Worm (Caenorhabditis elegans) whole organism, L4 larva: ENCODE data around the gene T28F3.11.
A peak's percentile ranks its signal among the peaks of the same experiment; 100 is the strongest.

ENCODE experiments used
- D1046.2 ChIP-seq: fragments of 200-800 bp; sonication (Bioruptor generic); IDR thresholded peaks from 2 replicates; pipeline ENCODE4 v1.3.6; 2022; ENCODE audit warnings: missing genetic modification characterization, missing compliant biosample characterization
- F49E8.2 ChIP-seq: sonication (generic microtip); optimal IDR thresholded peaks from 2 replicates; lab custom pipeline; 2016; ENCODE audit warnings: missing compliant biosample characterization, mild to moderate bottlenecking, missing genetic modification characterization, borderline replicate concordance
- T26A8.4 ChIP-seq: fragments of 200-800 bp; sonication (Bioruptor generic); IDR thresholded peaks from 2 replicates; pipeline ENCODE4 v1.3.6; 2022; ENCODE audit warnings: missing genetic modification characterization, missing compliant biosample characterization
- Y48G9A.11 ChIP-seq: fragments of 200-800 bp; sonication (Bioruptor generic); IDR thresholded peaks from 2 replicates; pipeline ENCODE4 v1.3.6; 2022; ENCODE audit warnings: missing genetic modification reagents, missing genetic modification characterization, missing compliant biosample characterization
- Y5F2A.4 ChIP-seq: fragments of 200-800 bp; sonication (Bioruptor generic); optimal IDR thresholded peaks from 2 replicates; lab custom pipeline; 2018; ENCODE audit warnings: mild to moderate bottlenecking, missing genetic modification characterization, missing compliant biosample characterization
- ZK337.2 ChIP-seq: fragments of 200-800 bp; sonication (Bioruptor generic); IDR thresholded peaks from 2 replicates; pipeline ENCODE4 v1.3.6; 2022; ENCODE audit warnings: missing genetic modification reagents, missing genetic modification characterization, missing compliant biosample characterization
- aha-1 ChIP-seq: fragments of 150-350 bp; peaks from one replicate; lab custom pipeline; 2014; ENCODE audit warnings: missing biosample characterization, missing genetic modification characterization
- aly-2 ChIP-seq: sonication (generic microtip); optimal IDR thresholded peaks from 2 replicates; lab custom pipeline; 2018; ENCODE audit warnings: missing biosample characterization, missing genetic modification characterization
- ceh-32 ChIP-seq: sonication (generic microtip); optimal IDR thresholded peaks from 2 replicates; lab custom pipeline; 2016; ENCODE audit warnings: mild to moderate bottlenecking, missing genetic modification characterization, missing compliant biosample characterization; ENCODE audit not compliant: poor library complexity
- cey-2 ChIP-seq: sonication (generic microtip); optimal IDR thresholded peaks from 3 replicates; lab custom pipeline; 2017; ENCODE audit warnings: missing genetic modification characterization, mild to moderate bottlenecking, missing compliant biosample characterization, antibody characterized with exemption, borderline replicate concordance; ENCODE audit not compliant: insufficient read depth
- ctbp-1 ChIP-seq: fragments of 200-800 bp; sonication (Bioruptor generic); IDR thresholded peaks from 2 replicates; pipeline ENCODE4 v1.3.6; 2022; ENCODE audit warnings: missing genetic modification reagents, missing genetic modification characterization, missing compliant biosample characterization
- daf-12 ChIP-seq: fragments of 150-350 bp; optimal IDR thresholded peaks from 2 replicates; lab custom pipeline; 2014; ENCODE audit warnings: missing biosample characterization, missing genetic modification reagents, missing genetic modification characterization
- daf-16 ChIP-seq, 3 experiments: sonication (generic microtip); optimal IDR thresholded peaks; 2 replicates each; lab custom pipeline; 2016 to 2017; ENCODE audit warnings: missing genetic modification characterization in 3 of 3, missing genetic modification reagents in 3 of 3, mild to moderate bottlenecking in 2 of 3, missing compliant biosample characterization in 2 of 3, missing biosample characterization in 1 of 3, moderate library complexity in 1 of 3
- dmd-8 ChIP-seq: fragments of 200-800 bp; sonication (Bioruptor generic); IDR thresholded peaks from 2 replicates; pipeline ENCODE4 v1.3.6; 2022; ENCODE audit warnings: missing genetic modification characterization, missing compliant biosample characterization
- dmd-9 ChIP-seq: fragments of 200-800 bp; sonication (Bioruptor generic); IDR thresholded peaks from 2 replicates; pipeline ENCODE4 v1.3.6; 2022; ENCODE audit warnings: missing genetic modification reagents, missing genetic modification characterization, missing compliant biosample characterization
- gei-8 ChIP-seq: fragments of 200-800 bp; sonication (Bioruptor generic); optimal IDR thresholded peaks from 2 replicates; lab custom pipeline; 2018; ENCODE audit warnings: mild to moderate bottlenecking, missing genetic modification characterization, missing compliant biosample characterization
- hlh-11 ChIP-seq: fragments of 200-800 bp; sonication (Bioruptor generic); optimal IDR thresholded peaks from 2 replicates; lab custom pipeline; 2018; ENCODE audit warnings: mild to moderate bottlenecking, missing genetic modification characterization, missing compliant biosample characterization
- hmg-1.1 ChIP-seq: fragments of 200-800 bp; sonication (Bioruptor generic); IDR thresholded peaks from 2 replicates; pipeline ENCODE4 v1.3.6; 2022; ENCODE audit warnings: missing genetic modification reagents, missing genetic modification characterization, missing compliant biosample characterization
- lim-7 ChIP-seq: fragments of 200-800 bp; sonication (Bioruptor generic); IDR thresholded peaks from 2 replicates; pipeline ENCODE4 v1.3.6; 2022; ENCODE audit warnings: missing genetic modification characterization, missing compliant biosample characterization
- lin-1 ChIP-seq: fragments of 200-800 bp; sonication (Bioruptor generic); IDR thresholded peaks from 2 replicates; pipeline ENCODE4 v1.3.6; 2022; ENCODE audit warnings: missing genetic modification reagents, missing genetic modification characterization, missing compliant biosample characterization
- lin-15B ChIP-seq: fragments of 150-350 bp; sonication (generic microtip); optimal IDR thresholded peaks from 3 replicates; lab custom pipeline; 2014; ENCODE audit warnings: missing biosample characterization, missing genetic modification characterization
- lin-39 ChIP-seq: fragments of 150-350 bp; optimal IDR thresholded peaks from 2 replicates; lab custom pipeline; 2014; ENCODE audit warnings: missing biosample characterization, missing genetic modification reagents, missing genetic modification characterization
- lir-3 ChIP-seq: sonication (generic microtip); optimal IDR thresholded peaks from 2 replicates; lab custom pipeline; 2016; ENCODE audit warnings: mild to moderate bottlenecking, missing genetic modification characterization, missing compliant biosample characterization
- lsy-2 ChIP-seq, 2 experiments: fragments of 150-350 bp in 1 of 2; sonication (generic microtip) in 1 of 2; optimal IDR thresholded peaks; 2 replicates each; lab custom pipeline; 2014 to 2017; ENCODE audit warnings: missing biosample characterization in 2 of 2, missing genetic modification characterization in 2 of 2
- mxl-2 ChIP-seq: fragments of 200-800 bp; sonication (Bioruptor generic); conservative IDR thresholded peaks from 2 replicates; pipeline ENCODE4 v1.3.6; 2022; ENCODE audit warnings: missing genetic modification reagents, missing genetic modification characterization, missing compliant biosample characterization
- mxl-3 ChIP-seq: fragments of 200-800 bp; sonication (Bioruptor generic); optimal IDR thresholded peaks from 2 replicates; lab custom pipeline; 2018; ENCODE audit warnings: mild to moderate bottlenecking, missing genetic modification characterization, missing compliant biosample characterization
- nhr-237 ChIP-seq: sonication (generic microtip); optimal IDR thresholded peaks from 2 replicates; lab custom pipeline; 2017; ENCODE audit warnings: missing biosample characterization, missing genetic modification characterization
- nhr-28 ChIP-seq: fragments of 150-350 bp; optimal IDR thresholded peaks from 2 replicates; lab custom pipeline; 2014; ENCODE audit warnings: missing biosample characterization, missing genetic modification characterization
- nhr-41 ChIP-seq: fragments of 200-800 bp; sonication (Bioruptor generic); IDR thresholded peaks from 2 replicates; pipeline ENCODE4 v1.3.6; 2022; ENCODE audit warnings: missing genetic modification reagents, missing genetic modification characterization, missing compliant biosample characterization
- nhr-6 ChIP-seq: fragments of 150-350 bp; optimal IDR thresholded peaks from 2 replicates; lab custom pipeline; 2014; ENCODE audit warnings: missing biosample characterization, missing genetic modification characterization
- pha-4 ChIP-seq, 2 experiments: fragments of 150-350 bp in 1 of 2; fragments of 200-800 bp in 1 of 2; sonication (Bioruptor generic) in 1 of 2; IDR thresholded peaks in 1 of 2; optimal IDR thresholded peaks in 1 of 2; 2 replicates each; pipeline versions ENCODE4 v1.3.6 to Lab custom; 2014 to 2022; ENCODE audit warnings: missing genetic modification characterization in 2 of 2, missing genetic modification reagents in 2 of 2, missing biosample characterization in 1 of 2, missing compliant biosample characterization in 1 of 2
- rbr-2 ChIP-seq: sonication (generic microtip); optimal IDR thresholded peaks from 2 replicates; lab custom pipeline; 2016; ENCODE audit warnings: missing genotype, missing genetic modification characterization, missing compliant biosample characterization
- set-16 ChIP-seq: fragments of 200-800 bp; sonication (Bioruptor generic); IDR thresholded peaks from 2 replicates; pipeline ENCODE4 v1.3.6; 2022; ENCODE audit warnings: missing genetic modification reagents, missing genetic modification characterization, missing compliant biosample characterization
- skn-1 ChIP-seq: fragments of 150-350 bp; optimal IDR thresholded peaks from 2 replicates; lab custom pipeline; 2014; ENCODE audit warnings: missing biosample characterization, missing genetic modification characterization
- snpc-1.2 ChIP-seq: fragments of 200-800 bp; sonication (Bioruptor generic); IDR thresholded peaks from 2 replicates; pipeline ENCODE4 v1.3.6; 2022; ENCODE audit warnings: missing genetic modification reagents, missing genetic modification characterization, missing compliant biosample characterization
- tra-1 ChIP-seq: fragments of 200-800 bp; sonication (Bioruptor generic); IDR thresholded peaks from 2 replicates; pipeline ENCODE4 v1.3.6; 2022; ENCODE audit warnings: missing genetic modification reagents, missing genetic modification characterization, missing compliant biosample characterization
- unc-39 ChIP-seq: sonication (generic microtip); optimal IDR thresholded peaks from 2 replicates; lab custom pipeline; 2017; ENCODE audit warnings: missing biosample characterization, missing genetic modification characterization
- unc-62 ChIP-seq, 3 experiments: fragments of 150-350 bp in 1 of 3; sonication (generic microtip); optimal IDR thresholded peaks in 2 of 3; peaks in 1 of 3; 1 replicate in 1 of 3; 2 replicates in 2 of 3; lab custom pipeline; 2014 to 2017; ENCODE audit warnings: missing biosample characterization in 3 of 3, missing genetic modification characterization in 3 of 3, missing genetic modification reagents in 3 of 3, missing genotype in 1 of 3
- vab-7 ChIP-seq: fragments of 200-800 bp; sonication (Bioruptor generic); IDR thresholded peaks from 2 replicates; pipeline ENCODE4 v1.3.6; 2022; ENCODE audit warnings: missing genetic modification reagents, missing genetic modification characterization, missing compliant biosample characterization
- zfp-2 ChIP-seq: sonication (generic microtip); optimal IDR thresholded peaks from 2 replicates; lab custom pipeline; 2016; ENCODE audit warnings: mild to moderate bottlenecking, missing genetic modification characterization, missing compliant biosample characterization
- ztf-11 ChIP-seq: fragments of 150-350 bp; optimal IDR thresholded peaks from 2 replicates; lab custom pipeline; 2014; ENCODE audit warnings: missing biosample characterization, missing genetic modification characterization
- ztf-7 ChIP-seq: fragments of 150-350 bp; optimal IDR thresholded peaks from 2 replicates; lab custom pipeline; 2014; ENCODE audit warnings: missing biosample characterization, missing genetic modification characterization

The T28F3.11 gene

DNA sequence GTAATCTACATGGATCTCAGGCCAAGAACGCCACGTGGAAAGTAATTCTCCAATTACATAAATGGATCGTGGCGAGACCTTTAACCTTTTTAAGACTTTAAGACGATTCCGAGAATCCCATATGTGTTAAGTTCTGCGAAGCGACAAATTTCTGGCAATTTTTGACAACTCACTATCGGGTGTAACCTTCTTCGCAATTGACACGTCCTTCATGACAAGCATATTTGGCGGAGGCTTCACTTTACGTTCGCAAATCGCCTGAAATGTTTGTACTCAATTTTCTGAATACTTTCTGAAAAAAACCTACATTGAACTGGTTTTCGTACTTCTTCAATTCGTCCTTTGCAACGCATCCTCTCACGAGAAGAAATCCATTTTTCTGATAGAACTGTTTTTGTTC is 32.7 kb downstream of the T28F3.11 start:
- no peak for TF ChIP-seq set-16 (GFP tag; lab: Robert Waterston, UW)
- peak; percentile 63 for TF ChIP-seq aha-1 (tag; lab: Kevin White, UChicago)

DNA sequence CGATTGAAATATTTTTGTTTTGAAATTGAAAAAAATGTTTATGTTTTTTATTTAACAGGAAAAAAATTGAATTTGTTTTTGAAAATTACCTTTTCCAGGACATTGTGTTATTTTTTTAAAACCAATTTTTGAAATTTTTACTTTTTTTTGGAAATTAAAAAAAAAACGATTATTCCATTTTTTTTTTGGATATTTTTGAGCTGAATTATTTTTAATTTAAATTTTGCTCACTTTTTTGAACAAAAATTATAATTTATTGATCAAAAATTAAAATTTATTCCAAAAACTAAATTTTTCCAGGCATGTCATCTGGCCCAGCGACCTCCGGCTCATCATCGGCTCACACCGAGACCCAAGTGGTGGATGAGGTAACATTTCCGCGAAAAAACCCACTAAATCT is 36.5 kb downstream of the T28F3.11 start, which contains the start of gene gtf-2E1:
Gene gtf-2E1 (plus strand): TSS at position 301 of the 400 bp plus-strand sequence.
- no peak for TF ChIP-seq ztf-7 (tag; lab: Kevin White, UChicago)
- no peak for TF ChIP-seq daf-16 (GFP tag; optimal IDR thresholded peaks at IDR 0.05; lab: Kevin White, UChicago)
- TF ChIP-seq daf-16 (tag; optimal IDR thresholded peaks at IDR 0.05; lab: Kevin White, UChicago) = no peak
- no peak for TF ChIP-seq lir-3 (tag; lab: Kevin White, UChicago)
- TF ChIP-seq hlh-11 (tag; lab: Kevin White, UChicago) = no peak
- no peak for TF ChIP-seq gei-8 (GFP tag; lab: Kevin White, UChicago)
- TF ChIP-seq vab-7 (GFP tag; lab: Robert Waterston, UW) = no peak
- TF ChIP-seq ztf-11 (tag; lab: Kevin White, UChicago) = no peak
- TF ChIP-seq lin-1 (GFP tag; lab: Robert Waterston, UW) = no peak
- no peak for TF ChIP-seq set-16 (GFP tag; lab: Robert Waterston, UW)
- TF ChIP-seq hmg-1.1 (GFP tag; lab: Robert Waterston, UW) = no peak

DNA sequence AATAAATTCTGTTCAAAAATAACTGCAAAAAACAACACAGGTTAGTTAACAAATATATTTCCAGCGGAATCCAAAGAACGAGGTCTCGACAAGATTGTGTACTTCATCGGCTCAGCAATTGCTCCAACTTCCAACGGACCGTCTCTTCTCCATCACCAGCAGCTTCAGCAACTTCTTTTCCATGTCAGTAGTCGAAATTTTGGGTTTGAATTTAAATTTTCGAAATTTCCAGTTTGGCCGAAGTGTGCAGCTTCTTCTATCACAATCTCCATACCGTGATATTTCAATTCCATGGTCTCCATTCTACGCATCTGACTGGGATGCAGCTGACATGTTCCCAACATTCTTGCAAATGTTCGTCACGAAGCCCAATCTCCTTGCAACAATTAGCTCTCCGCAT is 38.0 kb downstream of the T28F3.11 start:
- no peak for TF ChIP-seq daf-16 (GFP tag; optimal IDR thresholded peaks at IDR 0.05; lab: Kevin White, UChicago)
- no peak for TF ChIP-seq daf-16 (tag; optimal IDR thresholded peaks at IDR 0.05; lab: Kevin White, UChicago)
- peak; percentile 99 for TF ChIP-seq aha-1 (tag; lab: Kevin White, UChicago)
- TF ChIP-seq, all 104 proteins: peak for 1

DNA sequence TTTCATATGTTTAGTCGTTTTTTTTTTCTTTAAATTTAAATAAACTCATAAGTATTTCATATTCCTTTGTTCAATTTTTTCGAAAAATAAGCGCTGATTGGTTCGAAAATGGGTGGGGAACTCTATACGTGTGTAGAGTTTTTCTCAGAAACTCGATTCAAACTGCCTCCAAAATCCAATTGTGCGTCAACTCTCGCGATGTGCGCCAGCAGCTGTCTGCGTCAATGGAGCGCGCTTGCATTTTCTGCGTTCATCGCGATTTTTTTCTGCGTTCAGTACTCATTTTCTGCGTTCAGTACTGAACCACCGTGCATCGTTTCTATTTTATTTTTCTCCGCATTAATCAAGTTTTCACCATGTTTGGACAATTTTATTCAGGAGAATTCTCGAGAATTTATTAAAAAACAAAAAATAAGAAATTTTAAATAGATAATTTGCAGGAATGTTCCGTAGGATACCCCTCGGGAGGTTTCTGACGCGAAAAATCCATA is 41.7 kb downstream of the T28F3.11 start, which contains the start of gene eelo-2:
Gene eelo-2 (plus strand): TSS at position 441 of the 491 bp plus-strand sequence.
- peak; percentile 95 for TF ChIP-seq pha-4 (GFP tag; IDR thresholded peaks at IDR 0.05; lab: Robert Waterston, UW)
- TF ChIP-seq pha-4 (tag; optimal IDR thresholded peaks at IDR 0.05; lab: Kevin White, UChicago) = peak; percentile 6
- peak; percentile 75 for TF ChIP-seq ceh-32 (tag; lab: Kevin White, UChicago)
- TF ChIP-seq nhr-6 (tag; lab: Kevin White, UChicago) = peak; percentile 99
- peak; percentile 90 for TF ChIP-seq nhr-41 (GFP tag; lab: Robert Waterston, UW)
- TF ChIP-seq gei-8 (GFP tag; lab: Kevin White, UChicago) = no peak
- peak in 1 of 2 experiments; percentile 99 for TF ChIP-seq unc-62 (GFP tag; optimal IDR thresholded peaks at IDR 0.05 in 1 of 2; lab: Kevin White, UChicago)
- TF ChIP-seq unc-62 (tag; optimal IDR thresholded peaks at IDR 0.05; lab: Kevin White, UChicago) = no peak
- peak; percentile 84 for TF ChIP-seq zfp-2 (tag; lab: Kevin White, UChicago)
- peak; percentile 91 to 97 for TF ChIP-seq lsy-2 (tag; optimal IDR thresholded peaks at IDR 0.05; lab: Kevin White, UChicago)
- TF ChIP-seq nhr-28 = peak; percentile 91
- TF ChIP-seq dmd-9 (GFP tag; lab: Robert Waterston, UW) = peak; percentile 96
- TF ChIP-seq ZK337.2 (GFP tag; lab: Robert Waterston, UW) = peak; percentile 70; the same call in 1 of the 2 replicates
- TF ChIP-seq T26A8.4 (GFP tag; lab: Robert Waterston, UW) = peak; percentile 98
- peak; percentile 78 for TF ChIP-seq Y5F2A.4 (GFP tag; lab: Kevin White, UChicago)
- TF ChIP-seq cey-2 (tag; lab: Kevin White, UChicago) = peak; percentile 1
- TF ChIP-seq Y48G9A.11 (GFP tag; lab: Robert Waterston, UW) = peak; percentile 75
- peak; percentile 88 for TF ChIP-seq mxl-3 (GFP tag; lab: Kevin White, UChicago)
- no peak for TF ChIP-seq daf-12 (tag; lab: Kevin White, UChicago)
- peak; percentile 94 for TF ChIP-seq tra-1
- TF ChIP-seq lin-39 = peak; percentile 52
- TF ChIP-seq D1046.2 (GFP tag; lab: Robert Waterston, UW) = peak; percentile 89
- peak; percentile 98 for TF ChIP-seq rbr-2
- no peak for TF ChIP-seq aly-2 (tag; lab: Kevin White, UChicago)
- no peak for TF ChIP-seq unc-39 (tag; lab: Kevin White, UChicago)
- peak; percentile 92 for TF ChIP-seq ctbp-1 (GFP tag; lab: Robert Waterston, UW)
- TF ChIP-seq set-16 (GFP tag; lab: Robert Waterston, UW) = peak; percentile 68
- no peak for TF ChIP-seq skn-1
- TF ChIP-seq lim-7 (GFP tag; lab: Robert Waterston, UW) = no peak
- TF ChIP-seq nhr-237 = peak; percentile 54
- peak; percentile 96 for TF ChIP-seq F49E8.2 (tag; lab: Kevin White, UChicago)
- TF ChIP-seq mxl-2 = peak; percentile 86
- 0 out of 2 replicates have a peak, but pooled peaks have one; percentile 13 for TF ChIP-seq dmd-8
- peak; percentile 96 for TF ChIP-seq lin-15B
- peak; percentile 99 for TF ChIP-seq snpc-1.2
